Fruit fly (Drosophila melanogaster) whole organism, prepupa: ENCODE results near the gene CG7685.

Source experiments
- Blimp-1 ChIP-seq: fragments of 200-800 bp; sonication (Bioruptor generic); optimal IDR thresholded peaks from 3 replicates; lab custom pipeline; 2017; ENCODE audit warnings: missing biosample characterization, missing genetic modification characterization, mild to moderate bottlenecking, moderate library complexity, missing genetic modification reagents
- CG10631 ChIP-seq: fragments of 200-800 bp; sonication (Bioruptor generic); optimal IDR thresholded peaks from 2 replicates; lab custom pipeline; 2016; ENCODE audit warnings: missing biosample characterization, missing genetic modification characterization
- CG10669 ChIP-seq: fragments of 200-800 bp; sonication (Bioruptor generic); optimal IDR thresholded peaks from 3 replicates; lab custom pipeline; 2018; ENCODE audit warnings: missing biosample characterization, mild to moderate bottlenecking, missing genetic modification characterization, moderate library complexity
- CG11294 ChIP-seq: fragments of 200-800 bp; sonication (Bioruptor generic); IDR thresholded peaks from 2 replicates; pipeline ENCODE4 v1.3.6; 2022; ENCODE audit warnings: missing biosample characterization, missing genetic modification characterization
- CG11762 ChIP-seq: fragments of 200-800 bp; sonication (Bioruptor generic); optimal IDR thresholded peaks from 3 replicates; lab custom pipeline; 2016; ENCODE audit warnings: missing biosample characterization, missing genetic modification characterization; ENCODE audit not compliant: insufficient read depth
- CG11902 ChIP-seq: fragments of 200-800 bp; sonication (Bioruptor generic); optimal IDR thresholded peaks from 3 replicates; lab custom pipeline; 2016; ENCODE audit warnings: missing biosample characterization, missing genetic modification characterization
- CG15336 ChIP-seq: fragments of 200-800 bp; sonication (Bioruptor generic); IDR thresholded peaks from 2 replicates; pipeline ENCODE4 v1.3.6; 2022; ENCODE audit warnings: missing biosample characterization, missing genetic modification characterization
- CG1621 ChIP-seq: fragments of 200-800 bp; sonication (Bioruptor generic); optimal IDR thresholded peaks from 3 replicates; lab custom pipeline; 2018; ENCODE audit warnings: missing biosample characterization, mild to moderate bottlenecking, missing genetic modification characterization
- CG16779 ChIP-seq: fragments of 200-800 bp; sonication (Bioruptor generic); optimal IDR thresholded peaks from 3 replicates; lab custom pipeline; 2017; ENCODE audit warnings: missing biosample characterization, mild to moderate bottlenecking, missing genetic modification characterization
- CG3032 ChIP-seq: fragments of 200-800 bp; optimal IDR thresholded peaks from 2 replicates; lab custom pipeline; 2019; ENCODE audit warnings: missing biosample characterization, mild to moderate bottlenecking, missing genetic modification characterization, moderate library complexity
- CG31627 ChIP-seq: fragments of 200-800 bp; sonication (Bioruptor generic); optimal IDR thresholded peaks from 3 replicates; lab custom pipeline; 2016; ENCODE audit warnings: missing biosample characterization, missing genetic modification characterization
- CG32006 ChIP-seq: fragments of 200-800 bp; sonication (Bioruptor generic); optimal IDR thresholded peaks from 3 replicates; lab custom pipeline; 2017; ENCODE audit warnings: missing biosample characterization, mild to moderate bottlenecking, missing genetic modification characterization
- CG34406 ChIP-seq: fragments of 200-800 bp; sonication (Bioruptor generic); optimal IDR thresholded peaks from 3 replicates; lab custom pipeline; 2016; ENCODE audit warnings: missing biosample characterization, missing genetic modification characterization
- CG3919 ChIP-seq: fragments of 200-800 bp; sonication (Bioruptor generic); optimal IDR thresholded peaks from 3 replicates; lab custom pipeline; 2016; ENCODE audit warnings: missing biosample characterization, missing genetic modification characterization
- CG4318 ChIP-seq: fragments of 200-800 bp; sonication (Bioruptor generic); optimal IDR thresholded peaks from 3 replicates; lab custom pipeline; 2017; ENCODE audit warnings: missing biosample characterization, mild to moderate bottlenecking, missing genetic modification characterization
- CG6163 ChIP-seq: fragments of 200-800 bp; sonication (Bioruptor generic); IDR thresholded peaks from 3 replicates; pipeline ENCODE4 v1.3.6; 2022; ENCODE audit warnings: missing biosample characterization, missing genetic modification characterization
- CG6792 ChIP-seq: fragments of 200-800 bp; sonication (Bioruptor generic); optimal IDR thresholded peaks from 3 replicates; lab custom pipeline; 2016; ENCODE audit warnings: missing biosample characterization, missing genetic modification characterization
- CG6808 ChIP-seq: fragments of 200-800 bp; sonication (Bioruptor generic); optimal IDR thresholded peaks from 3 replicates; lab custom pipeline; 2017; ENCODE audit warnings: missing biosample characterization, missing genetic modification characterization, mild to moderate bottlenecking, moderate library complexity, missing genetic modification reagents
- CG6854 ChIP-seq: fragments of 200-800 bp; sonication (Bioruptor generic); optimal IDR thresholded peaks from 2 replicates; lab custom pipeline; 2017; ENCODE audit warnings: missing biosample characterization, mild to moderate bottlenecking, missing genetic modification characterization
- CG7368 ChIP-seq: fragments of 200-800 bp; sonication (Bioruptor generic); optimal IDR thresholded peaks from 3 replicates; lab custom pipeline; 2016; ENCODE audit warnings: missing biosample characterization, missing genetic modification characterization
- CG8119 ChIP-seq: fragments of 200-800 bp; sonication (Bioruptor generic); IDR thresholded peaks from 3 replicates; pipeline ENCODE4 v1.3.6; 2022; ENCODE audit warnings: missing biosample characterization, missing genetic modification characterization
- CG8632 ChIP-seq: fragments of 200-800 bp; sonication (Bioruptor generic); optimal IDR thresholded peaks from 3 replicates; lab custom pipeline; 2016; ENCODE audit warnings: missing biosample characterization, missing genetic modification characterization
- CG9139 ChIP-seq: fragments of 200-800 bp; sonication (Bioruptor generic); optimal IDR thresholded peaks from 3 replicates; lab custom pipeline; 2017; ENCODE audit warnings: missing biosample characterization, mild to moderate bottlenecking, missing genetic modification characterization
- Eip93F ChIP-seq: fragments of 200-800 bp; sonication (Bioruptor generic); optimal IDR thresholded peaks from 2 replicates; lab custom pipeline; 2016; ENCODE audit warnings: missing biosample characterization, mild to moderate bottlenecking, missing genetic modification characterization
- Ets21C ChIP-seq: fragments of 200-800 bp; sonication (Bioruptor generic); optimal IDR thresholded peaks from 3 replicates; lab custom pipeline; 2016; ENCODE audit warnings: missing biosample characterization, missing genetic modification characterization
- Ets96B ChIP-seq: fragments of 200-800 bp; optimal IDR thresholded peaks from 2 replicates; lab custom pipeline; 2019; ENCODE audit warnings: missing biosample characterization, mild to moderate bottlenecking, missing genetic modification characterization, moderate library complexity
- Hr38 ChIP-seq: sonication (Bioruptor generic); optimal IDR thresholded peaks from 2 replicates; lab custom pipeline; 2016; ENCODE audit warnings: missing biosample characterization, missing genetic modification characterization
- Hr39 ChIP-seq: fragments of 200-800 bp; sonication (Bioruptor generic); optimal IDR thresholded peaks from 2 replicates; lab custom pipeline; 2016; ENCODE audit warnings: missing biosample characterization, missing genetic modification characterization
- Hr4 ChIP-seq: fragments of 200-800 bp; sonication (Bioruptor generic); optimal IDR thresholded peaks from 3 replicates; lab custom pipeline; 2016; ENCODE audit warnings: missing biosample characterization, missing genetic modification characterization
- Lpt ChIP-seq: fragments of 200-800 bp; sonication (Bioruptor generic); optimal IDR thresholded peaks from 3 replicates; lab custom pipeline; 2016; ENCODE audit warnings: missing biosample characterization, missing genetic modification characterization
- Met ChIP-seq: fragments of 200-800 bp; sonication (Bioruptor generic); optimal IDR thresholded peaks from 3 replicates; lab custom pipeline; 2016; ENCODE audit warnings: missing biosample characterization, missing genetic modification characterization
- Sox14 ChIP-seq: fragments of 200-800 bp; sonication (Bioruptor generic); optimal IDR thresholded peaks from 3 replicates; lab custom pipeline; 2016; ENCODE audit warnings: missing biosample characterization, missing genetic modification characterization
- Sox15 ChIP-seq: fragments of 200-800 bp; sonication (Bioruptor generic); optimal IDR thresholded peaks from 3 replicates; lab custom pipeline; 2016; ENCODE audit warnings: missing biosample characterization, missing genetic modification characterization
- achi ChIP-seq: fragments of 200-800 bp; sonication (Bioruptor generic); optimal IDR thresholded peaks from 3 replicates; lab custom pipeline; 2016; ENCODE audit warnings: missing biosample characterization, missing genetic modification characterization
- acj6 ChIP-seq: fragments of 200-800 bp; sonication (Bioruptor generic); optimal IDR thresholded peaks from 3 replicates; lab custom pipeline; 2016; ENCODE audit warnings: missing biosample characterization, missing genetic modification characterization
- cyc ChIP-seq: fragments of 200-800 bp; sonication (Bioruptor generic); optimal IDR thresholded peaks from 3 replicates; lab custom pipeline; 2016; ENCODE audit warnings: missing biosample characterization, missing genetic modification characterization
- dac ChIP-seq: fragments of 200-800 bp; sonication (Bioruptor generic); optimal IDR thresholded peaks from 2 replicates; lab custom pipeline; 2017; ENCODE audit warnings: missing biosample characterization, mild to moderate bottlenecking, missing genetic modification characterization
- dsx ChIP-seq: fragments of 200-800 bp; optimal IDR thresholded peaks from 3 replicates; lab custom pipeline; 2019; ENCODE audit warnings: missing biosample characterization, mild to moderate bottlenecking, missing genetic modification characterization, moderate library complexity; ENCODE audit not compliant: poor library complexity, severe bottlenecking
- eg ChIP-seq: fragments of 200-800 bp; sonication (Bioruptor generic); IDR thresholded peaks from 3 replicates; pipeline ENCODE4 v1.3.6; 2022; ENCODE audit warnings: missing biosample characterization, missing genetic modification characterization
- esn ChIP-seq: fragments of 200-800 bp; sonication (Bioruptor generic); optimal IDR thresholded peaks from 2 replicates; lab custom pipeline; 2016; ENCODE audit warnings: missing biosample characterization, mild to moderate bottlenecking, missing genetic modification characterization, moderate library complexity
- fd59A ChIP-seq: fragments of 200-800 bp; sonication (Bioruptor generic); optimal IDR thresholded peaks from 2 replicates; lab custom pipeline; 2017; ENCODE audit warnings: missing biosample characterization, mild to moderate bottlenecking, missing genetic modification characterization, missing genetic modification reagents
- fd85E ChIP-seq: fragments of 200-800 bp; sonication (Bioruptor generic); optimal IDR thresholded peaks from 3 replicates; lab custom pipeline; 2016; ENCODE audit warnings: missing biosample characterization, missing genetic modification characterization
- fkh ChIP-seq: fragments of 200-800 bp; sonication (Bioruptor generic); optimal IDR thresholded peaks from 3 replicates; lab custom pipeline; 2017; ENCODE audit warnings: missing biosample characterization, mild to moderate bottlenecking, missing genetic modification characterization, moderate library complexity
- lz ChIP-seq: fragments of 200-800 bp; sonication (Bioruptor generic); optimal IDR thresholded peaks from 3 replicates; lab custom pipeline; 2016; ENCODE audit warnings: missing biosample characterization, missing genetic modification characterization
- net ChIP-seq: fragments of 200-800 bp; sonication (Bioruptor generic); optimal IDR thresholded peaks from 3 replicates; lab custom pipeline; 2016; ENCODE audit warnings: missing biosample characterization, missing genetic modification characterization
- pdm3 ChIP-seq: fragments of 200-800 bp; sonication (Bioruptor generic); optimal IDR thresholded peaks from 3 replicates; lab custom pipeline; 2016; ENCODE audit warnings: missing biosample characterization, missing genetic modification characterization
- salr ChIP-seq, 2 experiments: fragments of 200-800 bp; sonication (Bioruptor generic); optimal IDR thresholded peaks; 3 replicates each; lab custom pipeline; 2016 to 2018; ENCODE audit warnings: missing biosample characterization in 2 of 2, missing genetic modification characterization in 2 of 2, mild to moderate bottlenecking in 1 of 2
- spab ChIP-seq: fragments of 200-800 bp; sonication (Bioruptor generic); optimal IDR thresholded peaks from 2 replicates; lab custom pipeline; 2017; ENCODE audit warnings: missing biosample characterization, mild to moderate bottlenecking, missing genetic modification characterization, missing genetic modification reagents
- ss ChIP-seq, 2 experiments: fragments of 200-800 bp; sonication (Bioruptor generic); optimal IDR thresholded peaks; 2 replicates in 1 of 2; 3 replicates in 1 of 2; lab custom pipeline; 2017 to 2018; ENCODE audit warnings: mild to moderate bottlenecking in 2 of 2, missing biosample characterization in 2 of 2, missing genetic modification characterization in 2 of 2, moderate library complexity in 1 of 2
- svp ChIP-seq: fragments of 200-800 bp; sonication (Bioruptor generic); peaks from one replicate; lab custom pipeline; 2016; ENCODE audit warnings: missing biosample characterization, missing genetic modification characterization
- topi ChIP-seq: fragments of 200-800 bp; sonication (Bioruptor generic); optimal IDR thresholded peaks from 3 replicates; lab custom pipeline; 2016; ENCODE audit warnings: missing biosample characterization, missing genetic modification characterization
- vri ChIP-seq: fragments of 200-800 bp; sonication (Bioruptor generic); optimal IDR thresholded peaks from 3 replicates; lab custom pipeline; 2016; ENCODE audit warnings: missing biosample characterization, mild to moderate bottlenecking, missing genetic modification characterization

Gene CG7685

DNA sequence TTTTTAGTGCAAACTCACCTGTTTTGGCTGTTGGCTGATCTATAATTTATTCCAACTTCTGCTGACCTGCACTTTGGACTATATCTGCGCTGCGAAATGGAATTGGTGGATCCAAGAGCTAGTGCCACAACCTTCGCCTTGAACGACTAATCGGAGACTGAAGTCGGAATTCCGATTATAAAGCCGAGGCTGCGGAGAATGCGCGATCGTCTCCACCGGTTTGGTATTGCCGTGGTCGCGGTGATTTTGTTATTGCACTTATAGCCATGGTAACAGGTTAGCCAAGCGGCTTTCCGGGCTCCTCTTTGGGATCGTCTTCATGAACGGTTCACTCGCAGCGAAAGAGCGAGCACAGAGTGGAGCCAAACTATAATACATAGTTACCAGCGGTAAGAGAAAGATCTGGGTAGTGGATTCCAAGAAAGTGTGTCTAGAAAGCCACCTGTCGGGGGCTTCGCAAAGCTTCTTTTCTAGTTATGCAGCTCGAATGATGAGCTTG, 23.7 kb upstream of the CG7685 start, which contains the start of gene CG7675:
CG7675 (minus strand) TSS at position 165 of the 499 bp plus-strand sequence.
- no peak for TF ChIP-seq Sox15 (GFP tag; lab: Kevin White, UChicago)
- no peak for TF ChIP-seq Hr39
- peak; percentile 73 for TF ChIP-seq CG6854 (GFP tag; lab: Kevin White, UChicago)
- no peak for TF ChIP-seq svp
- TF ChIP-seq Blimp-1 (GFP tag; lab: Kevin White, UChicago): no peak
- peak; percentile 22 for TF ChIP-seq CG10669 (GFP tag; lab: Kevin White, UChicago)
- no peak for TF ChIP-seq Eip93F
- peak; percentile 24; the same call in 1 of the 3 replicates for TF ChIP-seq eg (GFP tag; lab: Robert Waterston, UW)
- peak; percentile 63 for TF ChIP-seq spab
- peak; percentile 18 for TF ChIP-seq CG3032 (tag; lab: Kevin White, UChicago)
- TF ChIP-seq pdm3: no peak
- TF ChIP-seq dsx (GFP tag; lab: Kevin White, UChicago): peak; percentile 50
- no peak for TF ChIP-seq CG8632 (GFP tag; lab: Kevin White, UChicago)
- no peak for TF ChIP-seq CG11902
- TF ChIP-seq achi (GFP tag; lab: Kevin White, UChicago): peak; percentile 13
- TF ChIP-seq lz (GFP tag; lab: Kevin White, UChicago): no peak
- TF ChIP-seq CG31627 (GFP tag; lab: Kevin White, UChicago): no peak
- TF ChIP-seq CG15336: 0 out of 2 replicates have a peak, but pooled peaks have one; percentile 34
- TF ChIP-seq net (GFP tag; lab: Kevin White, UChicago): peak; percentile 48
- TF ChIP-seq vri (GFP tag; lab: Kevin White, UChicago): no peak
- no peak for TF ChIP-seq cyc (GFP tag; lab: Kevin White, UChicago)
- no peak for TF ChIP-seq dac
- no peak for TF ChIP-seq fd59A
- TF ChIP-seq CG32006 (GFP tag; lab: Kevin White, UChicago): no peak
- no peak for TF ChIP-seq fkh (GFP tag; lab: Kevin White, UChicago)
- peak; percentile 50 for TF ChIP-seq CG16779 (tag; lab: Kevin White, UChicago)
- peak; percentile 12 for TF ChIP-seq Sox14 (GFP tag; lab: Kevin White, UChicago)
- TF ChIP-seq Ets21C (GFP tag; lab: Kevin White, UChicago): no peak
- TF ChIP-seq Met (GFP tag; lab: Kevin White, UChicago): peak; percentile 10
- no peak for TF ChIP-seq CG7368 (GFP tag; lab: Kevin White, UChicago)
- peak; percentile 47 for TF ChIP-seq CG3919
- TF ChIP-seq CG4318 (GFP tag; lab: Kevin White, UChicago): no peak
- no peak for TF ChIP-seq CG11762 (GFP tag; lab: Kevin White, UChicago)
- TF ChIP-seq Lpt (GFP tag; lab: Kevin White, UChicago): peak; percentile 63
- TF ChIP-seq CG10631 (GFP tag; lab: Kevin White, UChicago): no peak
- peak in 1 of 2 experiments; percentile 12 for TF ChIP-seq salr (GFP tag; optimal IDR thresholded peaks at IDR 0.05; lab: Kevin White, UChicago)
- peak; percentile 44 for TF ChIP-seq Ets96B
- no peak for TF ChIP-seq esn (GFP tag; lab: Kevin White, UChicago)
- no peak for TF ChIP-seq Hr38 (GFP tag; lab: Kevin White, UChicago)
- no peak for TF ChIP-seq Hr4 (GFP tag; lab: Kevin White, UChicago)
- peak; percentile 48; the same call in 2 of the 3 replicates for TF ChIP-seq CG8119 (GFP tag; lab: Robert Waterston, UW)
- peak; percentile 93 for TF ChIP-seq CG1621 (tag; lab: Kevin White, UChicago)
- TF ChIP-seq CG6163 (GFP tag; lab: Robert Waterston, UW): peak; percentile 25; the same call in 2 of the 3 replicates
- no peak for TF ChIP-seq acj6 (GFP tag; lab: Kevin White, UChicago)
- TF ChIP-seq fd85E (GFP tag; lab: Kevin White, UChicago): no peak
- peak; percentile 78 for TF ChIP-seq CG9139 (GFP tag; lab: Kevin White, UChicago)
- TF ChIP-seq CG34406 (GFP tag; lab: Kevin White, UChicago): no peak
- no peak for TF ChIP-seq topi (GFP tag; lab: Kevin White, UChicago)
- peak; percentile 84 to 89 for TF ChIP-seq ss (GFP tag; optimal IDR thresholded peaks at IDR 0.05; lab: Kevin White, UChicago)
- no peak for TF ChIP-seq CG6792 (GFP tag; lab: Kevin White, UChicago)
- peak; percentile 76 for TF ChIP-seq CG6808 (GFP tag; lab: Kevin White, UChicago)
- TF ChIP-seq CG11294 (GFP tag; lab: Robert Waterston, UW): no peak
